Worm (Caenorhabditis elegans): ENCODE measurements around the gene srbc-51.
"Not testable (repeated sequence)": the region's sequence is repeated elsewhere in the genome, so short reads cannot be mapped to it uniquely, and the experiment has no call there.

The srbc-51 gene

ce11 chrV:15807420-15807819 is 18.8 kb upstream of the srbc-51 start, which contains the start of gene srsx-38:
srsx-38 (minus strand) TSS chrV:15807520.
- TF ChIP-seq mml-1, hmg-11, pha-4 (tag; optimal IDR thresholded peaks at IDR 0.05): not testable (repeated sequence)

ce11 chrV:15809543-15809942 is 16.7 kb upstream of the srbc-51 start, which contains the start of gene srsx-36:
srsx-36 (minus strand) TSS chrV:15809643.
- no peak for TF ChIP-seq nhr-43 (tag; optimal IDR thresholded peaks at IDR 0.05; ENCODE audit: poor library complexity, severe bottlenecking)

- TF ChIP-seq skn-1 (tag; optimal IDR thresholded peaks at IDR 0.05) (no peak), nhr-25 (tag; optimal IDR thresholded peaks at IDR 0.05) (no peak), nhr-67 (tag; optimal IDR thresholded peaks at IDR 0.05) (no peak), nhr-77 (tag; optimal IDR thresholded peaks at IDR 0.05) (no peak), fkh-10 (GFP tag; optimal IDR thresholded peaks at IDR 0.05) (no peak), elt-2 (tag; optimal IDR thresholded peaks at IDR 0.05) (no peak), nhr-76 (tag; optimal IDR thresholded peaks at IDR 0.05) (no peak), lin-15B (tag; optimal IDR thresholded peaks at IDR 0.05) (no peak), fos-1 (tag; optimal IDR thresholded peaks at IDR 0.05) (no peak)
These were observed 15.8 kb upstream of the srbc-51 start, which contains the start of gene F54B8.1 for ce11 chrV:15810446-15810845. F54B8.1 (plus strand) TSS chrV:15810746.

ce11 chrV:15811982-15812381 is 14.2 kb upstream of the srbc-51 start, which contains the start of gene nhr-282:
nhr-282 (plus strand) TSS chrV:15812282.
- TF ChIP-seq nhr-67, aly-2, nhr-28 (tag; optimal IDR thresholded peaks at IDR 0.05): not testable (repeated sequence)

- TF ChIP-seq nhr-77 (tag; optimal IDR thresholded peaks at IDR 0.05) (no peak), elt-2 (tag; optimal IDR thresholded peaks at IDR 0.05) (no peak), mml-1 (tag; optimal IDR thresholded peaks at IDR 0.05) (no peak), egl-27 (tag; optimal IDR thresholded peaks at IDR 0.05) (no peak), nhr-23 (tag; optimal IDR thresholded peaks at IDR 0.05) (no peak), eor-1 (tag; optimal IDR thresholded peaks at IDR 0.05) (no peak), ztf-11 (tag; optimal IDR thresholded peaks at IDR 0.05) (no peak), nhr-76 (tag; optimal IDR thresholded peaks at IDR 0.05) (no peak), fkh-10 (GFP tag; optimal IDR thresholded peaks at IDR 0.05) (no peak)
These were observed 10.2 kb upstream of the srbc-51 start, which contains the start of the genes fbxa-69 and F54B8.4 for ce11 chrV:15815962-15816432. fbxa-69 (minus strand) TSS chrV:15815971. F54B8.4 (plus strand) TSS chrV:15816382.

ce11 chrV:15817746-15818145 is 8.5 kb upstream of the srbc-51 start, which contains the start of gene abf-3:
abf-3 (minus strand) TSS chrV:15817846.
- no peak for TF ChIP-seq elt-2 (tag; optimal IDR thresholded peaks at IDR 0.05)
- TF ChIP-seq nhr-43 (tag; optimal IDR thresholded peaks at IDR 0.05; ENCODE audit: poor library complexity, severe bottlenecking), result no peak
- TF ChIP-seq egl-5 (tag; optimal IDR thresholded peaks at IDR 0.05), result no peak

- TF ChIP-seq aly-2 (tag; optimal IDR thresholded peaks at IDR 0.05), result no peak
- TF ChIP-seq ztf-11 (tag; optimal IDR thresholded peaks at IDR 0.05), result no peak
- TF ChIP-seq nhr-23 (tag; optimal IDR thresholded peaks at IDR 0.05), result no peak
- no peak for TF ChIP-seq lin-15B (tag; optimal IDR thresholded peaks at IDR 0.05)
These were observed 6.2 kb upstream of the srbc-51 start, which contains the start of gene srbc-48 for ce11 chrV:15819983-15820382. srbc-48 (plus strand) TSS chrV:15820283.

- TF ChIP-seq ceh-16 (tag; optimal IDR thresholded peaks at IDR 0.05), result no peak
- no peak for TF ChIP-seq fkh-2 (tag; optimal IDR thresholded peaks at IDR 0.05)
- TF ChIP-seq lin-39 (tag; optimal IDR thresholded peaks at IDR 0.05), result no peak
- TF ChIP-seq aly-2 (tag; optimal IDR thresholded peaks at IDR 0.05), result no peak
- TF ChIP-seq nhr-43 (tag; optimal IDR thresholded peaks at IDR 0.05; ENCODE audit: poor library complexity, severe bottlenecking), result no peak
- no peak for TF ChIP-seq jun-1 (tag; optimal IDR thresholded peaks at IDR 0.05)
- TF ChIP-seq skn-1 (tag; optimal IDR thresholded peaks at IDR 0.05), result no peak
- TF ChIP-seq ceh-28 (tag; optimal IDR thresholded peaks at IDR 0.05), result no peak
- no peak for TF ChIP-seq eor-1 (tag; optimal IDR thresholded peaks at IDR 0.05)
- no peak for TF ChIP-seq nhr-11 (tag; optimal IDR thresholded peaks at IDR 0.05)
- TF ChIP-seq nhr-25 (tag; optimal IDR thresholded peaks at IDR 0.05), result no peak
These were observed 4.8 kb upstream of the srbc-51 start, which contains the start of gene srbc-49 for ce11 chrV:15821398-15821797. srbc-49 (plus strand) TSS chrV:15821698.
